Worm (Caenorhabditis elegans) whole organism, early embryonic: ENCODE results near the gene T24E12.12.

Experiments used
- B0310.2 ChIP-seq: sonication (generic microtip); optimal IDR thresholded peaks from 2 replicates; lab custom pipeline; 2016; ENCODE audit warnings: mild to moderate bottlenecking, missing genetic modification characterization, missing compliant biosample characterization
- F13C5.2 ChIP-seq: sonication (generic microtip); optimal IDR thresholded peaks from 2 replicates; lab custom pipeline; 2017; ENCODE audit warnings: mild to moderate bottlenecking, missing genetic modification characterization, inconsistent platforms, missing compliant biosample characterization
- aly-1 ChIP-seq: sonication (generic microtip); optimal IDR thresholded peaks from 2 replicates; lab custom pipeline; 2016; ENCODE audit warnings: missing genetic modification characterization, missing compliant biosample characterization
- ama-1 ChIP-seq: fragments of 150-350 bp; optimal IDR thresholded peaks from 2 replicates; lab custom pipeline; 2014
- ceh-13 ChIP-seq: fragments of 200-800 bp; sonication (Bioruptor generic); optimal IDR thresholded peaks from 2 replicates; lab custom pipeline; 2018; ENCODE audit warnings: mild to moderate bottlenecking, missing genetic modification characterization, missing compliant biosample characterization
- ceh-36 ChIP-seq: sonication (generic microtip); optimal IDR thresholded peaks from 2 replicates; lab custom pipeline; 2016; ENCODE audit warnings: missing genetic modification characterization, inconsistent platforms, missing compliant biosample characterization
- ets-7 ChIP-seq: sonication (generic microtip); optimal IDR thresholded peaks from 2 replicates; lab custom pipeline; 2016; ENCODE audit warnings: missing genotype, missing genetic modification characterization, missing compliant biosample characterization
- flt-1 ChIP-seq: fragments of 200-800 bp; sonication (Bioruptor generic); IDR thresholded peaks from 2 replicates; pipeline ENCODE4 v1.3.6; 2022; ENCODE audit warnings: missing genetic modification characterization, missing compliant biosample characterization
- hmbx-1 ChIP-seq: sonication (generic microtip); optimal IDR thresholded peaks from 2 replicates; lab custom pipeline; 2016; ENCODE audit warnings: mild to moderate bottlenecking, missing genetic modification characterization, missing compliant biosample characterization
- hmg-4 ChIP-seq: fragments of 200-800 bp; sonication (Bioruptor generic); optimal IDR thresholded peaks from 2 replicates; lab custom pipeline; 2018; ENCODE audit warnings: mild to moderate bottlenecking, missing genetic modification characterization, missing compliant biosample characterization
- hnd-1 ChIP-seq: sonication (generic microtip); optimal IDR thresholded peaks from 2 replicates; lab custom pipeline; 2016; ENCODE audit warnings: missing genetic modification characterization, missing compliant biosample characterization
- pes-1 ChIP-seq: fragments of 200-800 bp; sonication (Bioruptor generic); IDR thresholded peaks from 2 replicates; pipeline ENCODE4 v1.3.6; 2022; ENCODE audit warnings: missing genetic modification reagents, missing genetic modification characterization, missing compliant biosample characterization
- scrt-1 ChIP-seq: fragments of 200-800 bp; sonication (Bioruptor generic); IDR thresholded peaks from 2 replicates; pipeline ENCODE4 v1.3.6; 2022; ENCODE audit warnings: missing genetic modification characterization, missing compliant biosample characterization
- sea-1 ChIP-seq: fragments of 200-800 bp; sonication (Bioruptor generic); conservative IDR thresholded peaks from 2 replicates; pipeline ENCODE4 v1.3.6; 2022; ENCODE audit warnings: missing genetic modification characterization, missing compliant biosample characterization
- tbx-11 ChIP-seq: fragments of 200-800 bp; sonication (Bioruptor generic); IDR thresholded peaks from 2 replicates; pipeline ENCODE4 v1.3.6; 2022; ENCODE audit warnings: missing genetic modification characterization, missing compliant biosample characterization
- tbx-37 ChIP-seq: fragments of 200-800 bp; sonication (Bioruptor generic); conservative IDR thresholded peaks from 2 replicates; pipeline ENCODE4 v1.3.6; 2022; ENCODE audit warnings: missing genetic modification reagents, missing genetic modification characterization, missing compliant biosample characterization
- tra-4 ChIP-seq: sonication (generic microtip); optimal IDR thresholded peaks from 2 replicates; lab custom pipeline; 2017; ENCODE audit warnings: missing genetic modification characterization, missing compliant biosample characterization

Gene T24E12.12

DNA sequence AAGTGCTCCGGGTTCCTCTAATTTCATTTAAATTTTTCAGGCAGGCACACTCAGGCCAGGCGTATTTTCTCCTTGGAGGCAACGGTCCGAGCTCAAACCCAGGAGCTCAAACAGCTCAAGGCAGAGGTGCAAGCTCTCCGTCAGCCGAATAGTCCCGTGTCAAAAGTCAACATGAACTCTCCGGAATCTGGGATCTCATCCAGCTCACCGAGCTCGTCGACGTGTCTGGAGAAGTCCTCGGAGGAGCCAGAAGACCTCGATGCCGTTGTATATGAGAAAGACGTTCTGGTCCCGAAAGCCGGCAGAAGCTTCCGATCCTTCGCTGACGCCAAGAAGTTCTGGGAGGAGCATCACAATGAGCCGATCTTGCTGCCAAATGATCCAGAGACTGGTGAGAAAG is 26.7 kb downstream of the T24E12.12 start:
- TF ChIP-seq scrt-1 (GFP tag; lab: Robert Waterston, UW), result no peak
- TF ChIP-seq B0310.2 (tag; lab: Kevin White, UChicago), result no peak
- no peak for TF ChIP-seq ama-1 (lab: Kevin White, UChicago)
- no peak for TF ChIP-seq hmg-4 (GFP tag; lab: Kevin White, UChicago)
- no peak for TF ChIP-seq ceh-13 (GFP tag; lab: Kevin White, UChicago)
- TF ChIP-seq tbx-11 (GFP tag; lab: Robert Waterston, UW), result no peak

DNA sequence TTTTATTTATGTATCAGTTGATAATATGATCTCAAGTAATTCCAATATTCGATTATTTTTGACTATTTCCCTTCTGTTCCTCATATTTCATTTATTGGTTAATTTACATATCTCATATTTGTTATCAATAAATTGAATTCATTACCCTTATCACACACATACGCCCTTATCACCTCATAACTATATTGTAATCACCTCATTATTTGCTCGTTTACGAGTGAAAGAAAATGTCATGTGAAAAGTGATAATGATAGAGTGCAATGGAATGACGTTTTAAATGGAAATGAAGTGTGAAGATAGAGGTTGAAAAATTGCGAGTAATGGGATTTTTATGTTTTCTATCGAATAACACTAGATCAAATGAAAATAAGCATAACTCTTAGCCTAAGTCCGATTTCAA is 27.4 kb downstream of the T24E12.12 start:
- no peak for TF ChIP-seq hnd-1
- TF ChIP-seq sea-1, result no peak
- TF ChIP-seq aly-1 (tag; lab: Kevin White, UChicago), result no peak
- no peak for TF ChIP-seq tbx-11 (GFP tag; lab: Robert Waterston, UW)
- no peak for TF ChIP-seq ets-7 (tag; lab: Kevin White, UChicago)
- TF ChIP-seq F13C5.2, result no peak
- no peak for TF ChIP-seq ama-1 (lab: Kevin White, UChicago)

DNA sequence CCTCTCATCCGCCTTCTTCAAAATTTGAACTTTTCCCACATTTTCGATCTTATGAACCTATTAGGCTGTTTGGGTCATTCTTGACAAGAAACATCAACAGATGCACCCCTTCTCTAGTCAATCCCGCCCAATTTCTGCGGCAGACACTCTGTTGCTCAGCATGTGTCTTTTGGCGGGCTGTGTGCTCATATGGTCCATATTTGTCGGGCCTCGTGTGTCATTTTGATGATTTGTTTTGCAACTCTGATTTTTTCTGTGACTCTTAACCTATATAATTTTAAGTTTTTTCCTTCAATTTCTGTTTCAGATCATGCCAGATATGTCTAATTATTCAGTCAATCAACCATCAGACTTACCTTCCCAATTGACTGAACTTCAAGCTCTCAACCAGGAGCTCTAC is 28.1 kb downstream of the T24E12.12 start, which contains the start of gene T24E12.13:
TSS of gene T24E12.13 (plus strand) at position 301 of the 400 bp plus-strand sequence.
- TF ChIP-seq sea-1, result no peak
- no peak for TF ChIP-seq ama-1 (lab: Kevin White, UChicago)
- no peak for TF ChIP-seq ets-7 (tag; lab: Kevin White, UChicago)
- TF ChIP-seq flt-1 (GFP tag; lab: Robert Waterston, UW), result no peak
- TF ChIP-seq tbx-11 (GFP tag; lab: Robert Waterston, UW), result no peak
- TF ChIP-seq F13C5.2, result no peak
- TF ChIP-seq scrt-1 (GFP tag; lab: Robert Waterston, UW), result no peak
- no peak for TF ChIP-seq aly-1 (tag; lab: Kevin White, UChicago)
- no peak for TF ChIP-seq ceh-36 (tag; lab: Kevin White, UChicago)
- no peak for TF ChIP-seq tbx-37 (GFP tag; lab: Robert Waterston, UW)
- no peak for TF ChIP-seq hmbx-1
- TF ChIP-seq pes-1, result no peak
- no peak for TF ChIP-seq tra-4 (tag; lab: Kevin White, UChicago)
- TF ChIP-seq hmg-4 (GFP tag; lab: Kevin White, UChicago), result no peak
- TF ChIP-seq B0310.2 (tag; lab: Kevin White, UChicago), result no peak
- TF ChIP-seq hnd-1, result no peak
- no peak for TF ChIP-seq ceh-13 (GFP tag; lab: Kevin White, UChicago)

DNA sequence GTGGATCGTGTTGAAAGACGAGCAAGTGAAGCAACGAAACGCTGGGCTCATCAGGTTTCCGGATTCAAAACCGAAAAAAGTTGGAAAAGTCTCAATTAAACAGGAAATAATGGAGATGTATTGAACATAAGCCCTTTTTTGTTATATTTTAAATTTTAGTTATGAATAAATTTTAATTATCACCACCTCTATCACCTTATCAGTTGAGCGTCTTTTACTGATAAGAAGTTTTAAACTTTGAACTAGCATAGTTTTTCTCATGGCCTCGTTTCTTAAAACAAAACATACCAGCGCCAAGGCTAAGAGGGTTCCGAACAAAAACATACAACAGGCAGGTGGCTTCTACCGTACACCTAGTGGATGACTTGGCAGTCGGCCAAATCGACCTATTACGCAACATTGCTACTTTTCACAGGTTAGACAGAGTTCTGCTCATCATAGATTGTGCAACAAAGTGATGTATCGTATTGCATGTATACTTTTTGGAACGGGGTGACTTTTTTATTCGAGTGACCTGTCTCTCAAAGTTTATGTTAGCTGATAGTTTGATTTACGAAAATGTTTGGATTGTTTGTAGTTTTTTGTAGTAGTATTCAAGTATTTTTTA is 29.4 kb downstream of the T24E12.12 start:
- TF ChIP-seq aly-1 (tag; lab: Kevin White, UChicago) (no peak), ama-1 (lab: Kevin White, UChicago) (no peak), hmbx-1 (no peak), tbx-37 (GFP tag; lab: Robert Waterston, UW) (no peak), B0310.2 (tag; lab: Kevin White, UChicago) (no peak), F13C5.2 (no peak), pes-1 (no peak), tra-4 (tag; lab: Kevin White, UChicago) (no peak), hmg-4 (GFP tag; lab: Kevin White, UChicago) (no peak), sea-1 (no peak), tbx-11 (GFP tag; lab: Robert Waterston, UW) (no peak), scrt-1 (GFP tag; lab: Robert Waterston, UW) (no peak), ceh-36 (tag; lab: Kevin White, UChicago) (no peak), ets-7 (tag; lab: Kevin White, UChicago) (no peak), ceh-13 (GFP tag; lab: Kevin White, UChicago) (no peak), hnd-1 (no peak), flt-1 (GFP tag; lab: Robert Waterston, UW) (no peak)

DNA sequence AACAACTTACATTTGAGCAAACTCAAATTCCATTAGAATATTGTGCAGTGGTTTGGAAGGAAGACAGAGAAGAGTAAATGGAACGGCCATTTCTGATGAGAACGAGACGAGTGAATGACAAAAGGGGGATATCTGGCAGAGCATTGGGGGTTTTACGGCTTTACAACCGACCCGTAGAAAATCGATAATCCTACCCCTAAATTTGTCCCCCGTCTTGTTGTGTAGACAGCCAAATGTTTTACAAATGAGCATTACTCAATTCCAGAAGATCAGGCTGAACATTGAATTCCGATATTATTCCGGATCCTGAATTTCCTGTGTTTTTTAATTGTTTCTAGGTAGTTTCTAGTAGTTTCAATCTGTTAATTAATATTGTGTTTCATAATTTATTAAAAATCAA is 34.2 kb downstream of the T24E12.12 start, which contains the start of gene fbxb-99:
TSS of gene fbxb-99 (minus strand) at position 101 of the 400 bp plus-strand sequence.
- TF ChIP-seq hmbx-1 (no peak), hnd-1 (no peak), scrt-1 (GFP tag; lab: Robert Waterston, UW) (no peak), pes-1 (no peak)

DNA sequence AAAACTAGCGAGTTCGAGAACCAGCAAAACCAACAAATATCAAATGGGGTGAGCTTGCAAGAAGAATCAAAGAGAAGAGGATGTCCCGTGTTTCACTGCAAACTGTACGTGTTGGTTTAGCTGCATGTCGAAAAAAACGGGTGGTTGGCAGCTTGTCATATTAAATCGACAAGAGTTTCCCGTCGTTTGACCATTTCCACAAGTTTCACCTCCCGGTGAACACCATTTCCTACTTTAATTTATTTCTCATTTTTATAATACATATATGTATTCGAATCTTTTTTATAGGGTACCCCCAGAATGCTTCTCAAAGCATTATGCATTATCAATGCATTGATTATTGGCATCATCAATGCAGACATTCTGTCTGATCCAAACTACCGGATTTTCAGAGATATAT is 36.2 kb downstream of the T24E12.12 start, which contains the start of gene Y8A9A.2:
TSS of gene Y8A9A.2 (plus strand) at position 301 of the 400 bp plus-strand sequence.
- no peak for TF ChIP-seq ceh-36 (tag; lab: Kevin White, UChicago)
- no peak for TF ChIP-seq ceh-13 (GFP tag; lab: Kevin White, UChicago)
- no peak for TF ChIP-seq tra-4 (tag; lab: Kevin White, UChicago)
- TF ChIP-seq sea-1, result no peak
- TF ChIP-seq hmg-4 (GFP tag; lab: Kevin White, UChicago), result no peak
- TF ChIP-seq ama-1 (lab: Kevin White, UChicago), result no peak
- no peak for TF ChIP-seq B0310.2 (tag; lab: Kevin White, UChicago)
- TF ChIP-seq tbx-11 (GFP tag; lab: Robert Waterston, UW), result no peak
- no peak for TF ChIP-seq F13C5.2
- no peak for TF ChIP-seq hnd-1
- TF ChIP-seq scrt-1 (GFP tag; lab: Robert Waterston, UW), result no peak

DNA sequence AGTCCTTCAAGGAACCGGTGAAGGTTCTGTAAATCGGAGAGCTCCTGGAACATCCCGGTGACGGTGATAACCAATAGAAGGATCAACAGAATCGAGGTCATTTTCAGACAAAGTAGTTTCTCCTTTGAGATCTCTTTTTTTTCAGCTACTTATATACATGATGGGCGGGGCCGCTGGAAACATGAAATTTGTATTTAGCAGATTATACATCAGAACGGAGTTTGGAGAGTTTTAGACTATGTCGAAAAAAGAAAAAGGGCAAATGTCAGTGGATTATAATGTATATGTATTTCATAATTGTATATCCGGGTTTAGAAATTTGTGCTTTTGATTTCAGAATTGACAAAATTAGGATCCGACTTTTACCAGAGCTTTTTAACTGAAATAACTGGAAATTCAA is 44.1 kb downstream of the T24E12.12 start, which contains the start of gene ins-32:
TSS of gene ins-32 (minus strand) at position 101 of the 400 bp plus-strand sequence.
- no peak for TF ChIP-seq aly-1 (tag; lab: Kevin White, UChicago)
- TF ChIP-seq ama-1 (lab: Kevin White, UChicago), result no peak
- no peak for TF ChIP-seq sea-1
- TF ChIP-seq F13C5.2, result no peak
- TF ChIP-seq pes-1, result no peak
- no peak for TF ChIP-seq ceh-36 (tag; lab: Kevin White, UChicago)
- no peak for TF ChIP-seq tbx-11 (GFP tag; lab: Robert Waterston, UW)
- TF ChIP-seq flt-1 (GFP tag; lab: Robert Waterston, UW), result no peak
- TF ChIP-seq tra-4 (tag; lab: Kevin White, UChicago), result no peak
- no peak for TF ChIP-seq hnd-1
- no peak for TF ChIP-seq ceh-13 (GFP tag; lab: Kevin White, UChicago)
- no peak for TF ChIP-seq ets-7 (tag; lab: Kevin White, UChicago)
- TF ChIP-seq hmg-4 (GFP tag; lab: Kevin White, UChicago), result no peak
- no peak for TF ChIP-seq scrt-1 (GFP tag; lab: Robert Waterston, UW)
- no peak for TF ChIP-seq B0310.2 (tag; lab: Kevin White, UChicago)
- TF ChIP-seq tbx-37 (GFP tag; lab: Robert Waterston, UW), result no peak
- TF ChIP-seq hmbx-1, result no peak
